Worm (Caenorhabditis elegans): ENCODE data around the gene C17C3.5.

- TF ChIP-seq egl-18 (GFP tag; IDR thresholded peaks at IDR 0.05) (no peak), egl-44 (GFP tag; IDR thresholded peaks at IDR 0.05) (no peak), ceh-79 (tag; optimal IDR thresholded peaks at IDR 0.05) (no peak)
These were observed 18.0 kb upstream of the C17C3.5 start, which contains the start of gene hlh-26 for ce11 chrII:5533642-5534041.

Measured in whole organism, young adult.